Worm (Caenorhabditis elegans) whole organism, L4/young adult: ENCODE measurements around the gene inx-3.

Source experiments
- W03F9.2 ChIP-seq: fragments of 150-350 bp; optimal IDR thresholded peaks from 2 replicates; lab custom pipeline; 2014; ENCODE audit warnings: missing biosample characterization, missing genetic modification characterization
- dao-5 ChIP-seq: sonication (generic microtip); optimal IDR thresholded peaks from 2 replicates; lab custom pipeline; 2016; ENCODE audit warnings: missing genotype, missing genetic modification characterization, moderate library complexity, missing compliant biosample characterization
- him-1 ChIP-seq: sonication (generic microtip); optimal IDR thresholded peaks from 2 replicates; lab custom pipeline; 2016; ENCODE audit warnings: missing genotype, missing genetic modification reagents, missing genetic modification characterization, missing compliant biosample characterization

DNA sequence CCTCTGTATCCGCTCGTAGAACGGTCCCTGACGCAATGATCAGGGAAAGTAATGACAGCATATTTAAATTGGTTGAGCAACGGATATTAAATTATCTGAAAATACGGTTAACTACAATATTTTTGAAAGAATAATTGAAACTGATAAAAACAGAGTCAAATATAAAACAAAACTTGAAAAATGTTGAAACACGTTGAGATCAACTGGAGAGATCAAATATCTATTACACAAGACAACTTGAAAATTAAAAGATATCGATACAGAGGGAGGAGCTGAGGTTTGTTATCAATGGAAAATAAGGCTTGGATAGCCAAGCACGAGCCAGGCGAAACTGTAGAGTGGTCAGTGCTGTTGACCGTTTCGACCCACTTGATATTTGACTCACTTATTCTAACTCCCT, 14.6 kb downstream of the inx-3 start, which contains the start of gene C09B8.3:
- TF ChIP-seq dao-5, result no peak
- no peak for TF ChIP-seq him-1 (tag; lab: Kevin White, UChicago)
- TF ChIP-seq W03F9.2 (tag; lab: Kevin White, UChicago), result no peak
